Worm (Caenorhabditis elegans) whole organism, midembryonic: ENCODE measurements around the gene F54F7.14.

Experiments
- T22C8.4 ChIP-seq: fragments of 200-800 bp; sonication (Bioruptor generic); IDR thresholded peaks from 2 replicates; pipeline ENCODE4 v1.3.6; 2022; ENCODE audit warnings: missing genetic modification characterization, missing compliant biosample characterization
- cog-1 ChIP-seq: sonication (generic microtip); optimal IDR thresholded peaks from 2 replicates; lab custom pipeline; 2016; ENCODE audit warnings: missing genetic modification characterization, missing compliant biosample characterization
- flt-1 ChIP-seq: fragments of 200-800 bp; sonication (Bioruptor generic); IDR thresholded peaks from 2 replicates; pipeline ENCODE4 v1.3.6; 2022; ENCODE audit warnings: missing genetic modification characterization, missing compliant biosample characterization
- klf-2 ChIP-seq: fragments of 200-800 bp; sonication (Bioruptor generic); conservative IDR thresholded peaks from 2 replicates; pipeline ENCODE4 v1.3.6; 2022; ENCODE audit warnings: missing genetic modification reagents, missing genetic modification characterization, missing compliant biosample characterization
- med-1 ChIP-seq: sonication (generic microtip); optimal IDR thresholded peaks from 2 replicates; lab custom pipeline; 2017; ENCODE audit warnings: missing genetic modification characterization, mild to moderate bottlenecking, missing compliant biosample characterization, antibody characterized with exemption, missing genetic modification reagents; ENCODE audit not compliant: insufficient read depth
- ref-1 ChIP-seq: fragments of 200-800 bp; sonication (Bioruptor generic); conservative IDR thresholded peaks from 2 replicates; pipeline ENCODE4 v1.3.6; 2022; ENCODE audit warnings: missing genetic modification reagents, missing genetic modification characterization, missing compliant biosample characterization
- tab-1 ChIP-seq: fragments of 200-800 bp; sonication (Bioruptor generic); IDR thresholded peaks from 2 replicates; pipeline ENCODE4 v1.3.6; 2022; ENCODE audit warnings: missing genetic modification characterization, missing compliant biosample characterization
- ztf-23 ChIP-seq: fragments of 200-800 bp; sonication (Bioruptor generic); IDR thresholded peaks from 2 replicates; pipeline ENCODE4 v1.3.6; 2022; ENCODE audit warnings: missing genetic modification reagents, missing genetic modification characterization, missing compliant biosample characterization
- ztf-29 ChIP-seq: fragments of 200-800 bp; sonication (Bioruptor generic); IDR thresholded peaks from 2 replicates; pipeline ENCODE4 v1.3.6; 2022; ENCODE audit warnings: missing genetic modification reagents, missing genetic modification characterization, missing compliant biosample characterization

Gene F54F7.14

ce11 chrX:11850572-11850971 is at the start of gene F54F7.14:
Gene F54F7.14, plus strand, starts transcription at chrX:11850872.
- TF ChIP-seq klf-2 (GFP tag; lab: Robert Waterston, UW) (no peak), cog-1 (tag; lab: Kevin White, UChicago) (no peak), ztf-29 (no peak), ref-1 (GFP tag; lab: Robert Waterston, UW) (no peak), ztf-23 (GFP tag; lab: Robert Waterston, UW) (no peak), T22C8.4 (GFP tag; lab: Robert Waterston, UW) (no peak), med-1 (GFP tag; lab: Kevin White, UChicago) (no peak), tab-1 (GFP tag; lab: Robert Waterston, UW) (no peak), flt-1 (GFP tag; lab: Robert Waterston, UW) (no peak)

DNA sequence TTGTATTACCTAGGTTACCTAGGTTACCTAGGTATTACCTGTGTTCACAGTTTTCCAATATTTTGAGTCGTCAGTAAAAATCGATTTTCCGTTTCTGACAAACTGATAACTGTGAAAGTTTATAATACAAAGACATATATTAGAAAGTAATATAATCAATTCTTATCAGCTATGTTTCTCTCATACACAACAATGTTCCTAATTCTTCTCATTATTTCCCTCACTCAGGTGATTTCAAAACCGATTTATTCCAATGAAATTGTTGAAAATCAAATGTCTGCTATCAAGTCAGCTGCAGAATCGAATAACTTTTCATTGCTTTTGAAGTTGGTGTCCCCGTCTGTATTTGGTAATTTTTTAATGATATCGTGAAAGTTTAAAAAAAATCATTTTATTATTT is 46.6 kb upstream of the F54F7.14 start, which contains the start of gene C34E11.4:
TSS of gene C34E11.4 (plus strand) at position 154 of the 400 bp plus-strand sequence.
- TF ChIP-seq flt-1 (GFP tag; lab: Robert Waterston, UW) (no peak), med-1 (GFP tag; lab: Kevin White, UChicago) (no peak), cog-1 (tag; lab: Kevin White, UChicago) (no peak), tab-1 (GFP tag; lab: Robert Waterston, UW) (no peak), ref-1 (GFP tag; lab: Robert Waterston, UW) (no peak)

DNA sequence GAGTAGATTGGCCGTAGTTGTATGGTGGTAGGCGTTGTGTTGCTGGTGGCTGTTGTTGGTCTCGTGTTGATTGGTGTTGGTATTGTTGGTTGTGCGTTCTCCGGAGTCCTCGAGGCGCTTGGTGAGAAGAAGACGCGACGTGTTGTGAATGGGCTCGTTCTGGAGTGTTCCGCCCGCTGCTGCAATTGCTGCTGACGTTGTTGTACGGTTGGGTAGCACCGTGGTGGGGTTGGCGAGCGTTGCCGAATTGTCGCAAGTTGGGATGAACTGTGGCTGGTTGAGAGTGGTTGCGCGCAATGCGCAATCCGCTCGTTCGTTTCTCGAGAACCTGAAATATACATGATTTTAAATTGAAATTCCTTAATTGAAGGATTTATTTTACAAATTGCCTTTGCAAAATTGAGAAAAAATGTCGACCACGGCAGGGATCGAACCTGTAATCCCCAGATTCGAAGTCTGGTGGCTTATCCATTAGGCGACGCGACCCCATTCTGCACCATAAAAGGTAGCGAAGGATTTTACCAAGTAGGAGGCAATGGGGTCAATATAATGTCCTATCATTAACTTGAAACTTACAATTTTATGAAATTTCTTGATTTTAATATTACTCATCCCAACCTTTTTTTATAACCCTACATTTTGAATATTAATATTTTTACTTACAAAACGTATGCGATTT is 44.4 kb upstream of the F54F7.14 start:
- TF ChIP-seq ztf-23 (GFP tag; lab: Robert Waterston, UW) (no peak), T22C8.4 (GFP tag; lab: Robert Waterston, UW) (no peak), ref-1 (GFP tag; lab: Robert Waterston, UW) (no peak), med-1 (GFP tag; lab: Kevin White, UChicago) (no peak)

DNA sequence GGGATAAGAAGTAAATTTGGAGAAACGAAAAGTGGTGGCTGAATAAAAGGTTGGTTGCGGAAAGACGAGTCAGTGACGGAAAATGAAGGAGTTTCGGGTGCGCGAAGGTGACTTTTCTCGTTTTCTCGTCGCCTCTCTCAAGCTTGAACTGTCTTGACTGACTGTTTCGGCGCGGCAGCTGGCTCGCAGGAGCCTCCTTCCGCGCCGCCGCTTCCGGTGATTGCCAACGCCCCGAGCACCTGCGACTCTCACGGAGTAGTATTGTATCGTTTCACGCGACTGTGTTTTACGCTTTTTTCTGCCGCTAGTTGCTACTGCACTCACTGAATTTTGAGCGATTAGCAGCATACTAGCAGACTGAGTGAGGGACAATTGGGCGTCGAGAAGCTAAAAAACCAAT is 36.0 kb upstream of the F54F7.14 start, which contains the start of gene C34E11.2:
TSS of gene C34E11.2 (minus strand) at position 84 of the 400 bp plus-strand sequence.
- TF ChIP-seq med-1 (GFP tag; lab: Kevin White, UChicago), result no peak
- TF ChIP-seq tab-1 (GFP tag; lab: Robert Waterston, UW), result no peak
- TF ChIP-seq T22C8.4 (GFP tag; lab: Robert Waterston, UW), result no peak
- no peak for TF ChIP-seq ztf-29
- no peak for TF ChIP-seq ztf-23 (GFP tag; lab: Robert Waterston, UW)
- TF ChIP-seq cog-1 (tag; lab: Kevin White, UChicago), result no peak
- TF ChIP-seq ref-1 (GFP tag; lab: Robert Waterston, UW), result no peak
- no peak for TF ChIP-seq flt-1 (GFP tag; lab: Robert Waterston, UW)
- no peak for TF ChIP-seq klf-2 (GFP tag; lab: Robert Waterston, UW)

ce11 chrX:11816825-11817224 is 33.8 kb upstream of the F54F7.14 start:
- TF ChIP-seq ztf-29 (no peak), ztf-23 (GFP tag; lab: Robert Waterston, UW) (no peak), med-1 (GFP tag; lab: Kevin White, UChicago) (no peak), tab-1 (GFP tag; lab: Robert Waterston, UW) (no peak), flt-1 (GFP tag; lab: Robert Waterston, UW) (no peak), cog-1 (tag; lab: Kevin White, UChicago) (no peak), ref-1 (GFP tag; lab: Robert Waterston, UW) (no peak), klf-2 (GFP tag; lab: Robert Waterston, UW) (no peak), T22C8.4 (GFP tag; lab: Robert Waterston, UW) (no peak)

DNA sequence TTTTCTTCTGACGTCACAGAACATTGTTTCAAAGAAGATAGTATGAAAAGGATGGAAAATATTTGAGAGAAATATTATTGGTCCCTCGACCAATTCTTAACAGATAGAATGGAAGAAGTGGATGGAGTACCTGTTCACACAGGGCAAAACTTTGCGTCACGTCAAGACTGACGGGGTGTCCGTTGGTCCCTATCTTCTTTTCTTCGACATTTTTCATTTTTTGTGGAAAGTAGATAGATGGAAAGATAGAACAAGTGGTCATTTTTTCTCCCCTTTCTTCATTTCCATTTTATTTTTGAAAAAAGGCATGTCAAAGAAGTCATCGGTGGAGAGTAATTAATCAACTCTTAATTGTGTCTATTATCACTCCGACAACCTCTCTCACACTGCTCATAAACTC is 32.0 kb upstream of the F54F7.14 start:
- TF ChIP-seq T22C8.4 (GFP tag; lab: Robert Waterston, UW) (no peak), klf-2 (GFP tag; lab: Robert Waterston, UW) (no peak), tab-1 (GFP tag; lab: Robert Waterston, UW) (no peak), cog-1 (tag; lab: Kevin White, UChicago) (no peak), ztf-29 (no peak), med-1 (GFP tag; lab: Kevin White, UChicago) (no peak), flt-1 (GFP tag; lab: Robert Waterston, UW) (no peak), ref-1 (GFP tag; lab: Robert Waterston, UW) (no peak), ztf-23 (GFP tag; lab: Robert Waterston, UW) (no peak)

DNA sequence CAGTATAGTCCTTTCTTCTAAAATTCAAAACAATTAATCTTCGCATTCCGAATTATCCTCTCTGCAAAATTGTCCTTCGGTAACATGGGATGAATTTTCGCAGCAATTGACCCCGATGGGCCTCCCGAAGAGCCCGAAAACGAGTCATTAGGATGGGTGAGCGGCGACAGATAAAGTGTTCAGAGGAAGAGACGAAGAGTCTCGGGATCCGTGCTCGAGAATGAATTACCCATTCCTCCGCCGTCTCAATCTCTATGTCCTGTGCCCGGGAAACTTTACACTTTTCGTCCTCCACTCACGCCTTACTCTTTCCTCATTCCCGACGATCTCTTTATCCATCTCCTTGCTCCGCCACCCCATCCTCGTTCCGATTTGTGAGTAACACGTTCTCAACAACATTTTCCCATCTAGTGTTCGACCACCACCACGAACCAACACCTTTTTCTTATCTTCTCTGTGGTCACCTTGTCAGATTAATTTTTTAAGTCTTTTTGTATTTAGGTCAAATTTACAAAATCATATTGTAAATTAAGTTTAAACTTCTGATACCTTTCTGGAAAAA is 29.4 kb upstream of the F54F7.14 start:
- no peak for TF ChIP-seq ref-1 (GFP tag; lab: Robert Waterston, UW)
- no peak for TF ChIP-seq T22C8.4 (GFP tag; lab: Robert Waterston, UW)
- TF ChIP-seq klf-2 (GFP tag; lab: Robert Waterston, UW), result no peak
- no peak for TF ChIP-seq cog-1 (tag; lab: Kevin White, UChicago)
- TF ChIP-seq tab-1 (GFP tag; lab: Robert Waterston, UW), result no peak
- TF ChIP-seq ztf-23 (GFP tag; lab: Robert Waterston, UW), result no peak

DNA sequence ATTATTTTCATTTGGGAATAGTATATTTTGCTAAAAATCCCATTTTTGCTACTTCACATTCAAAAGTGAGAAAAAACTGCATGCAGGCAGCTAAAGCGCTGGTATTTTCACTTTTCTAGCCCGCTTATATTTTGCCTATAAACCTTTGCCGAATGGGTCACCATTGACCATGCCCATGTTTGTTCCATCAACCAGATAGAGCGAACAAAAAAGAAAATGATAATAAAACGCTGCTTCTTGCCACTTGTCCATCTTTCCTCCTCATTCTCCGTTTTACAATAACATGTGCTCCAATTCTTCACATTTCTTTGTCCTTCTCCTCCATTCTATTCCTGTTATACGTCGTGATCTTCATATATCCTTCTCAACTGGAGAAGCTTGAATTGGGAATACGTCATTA is 27.0 kb upstream of the F54F7.14 start, which contains the start of gene tag-241:
TSS of gene tag-241 (plus strand) at position 301 of the 400 bp plus-strand sequence.
- TF ChIP-seq T22C8.4 (GFP tag; lab: Robert Waterston, UW), result no peak
- TF ChIP-seq klf-2 (GFP tag; lab: Robert Waterston, UW), result no peak
- TF ChIP-seq flt-1 (GFP tag; lab: Robert Waterston, UW), result no peak
- TF ChIP-seq tab-1 (GFP tag; lab: Robert Waterston, UW), result no peak
- no peak for TF ChIP-seq ztf-23 (GFP tag; lab: Robert Waterston, UW)
- TF ChIP-seq ztf-29, result no peak
- TF ChIP-seq ref-1 (GFP tag; lab: Robert Waterston, UW), result no peak
- TF ChIP-seq med-1 (GFP tag; lab: Kevin White, UChicago), result no peak
- no peak for TF ChIP-seq cog-1 (tag; lab: Kevin White, UChicago)

DNA sequence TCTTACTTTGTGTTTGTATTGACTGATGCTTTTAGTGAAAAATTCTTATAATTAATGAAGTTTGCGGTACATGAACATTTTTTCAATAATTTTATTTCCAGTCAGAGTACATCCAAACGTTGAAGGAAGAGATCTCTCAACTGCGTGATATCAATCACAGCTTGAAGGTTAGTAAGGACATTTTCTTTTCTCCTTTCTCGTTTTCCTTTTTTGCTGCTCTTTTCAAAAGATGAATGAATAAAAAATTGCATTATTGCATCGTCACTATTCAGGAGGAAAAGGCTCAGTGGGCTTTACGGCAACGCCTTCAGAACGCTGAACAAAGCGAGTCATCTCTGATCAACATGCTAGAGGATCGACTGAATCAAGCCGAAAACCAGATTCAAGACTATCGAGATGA is 23.8 kb upstream of the F54F7.14 start:
- TF ChIP-seq ztf-23 (GFP tag; lab: Robert Waterston, UW) (no peak), T22C8.4 (GFP tag; lab: Robert Waterston, UW) (no peak), cog-1 (tag; lab: Kevin White, UChicago) (no peak), tab-1 (GFP tag; lab: Robert Waterston, UW) (no peak), med-1 (GFP tag; lab: Kevin White, UChicago) (no peak), flt-1 (GFP tag; lab: Robert Waterston, UW) (no peak), ref-1 (GFP tag; lab: Robert Waterston, UW) (no peak), ztf-29 (no peak), klf-2 (GFP tag; lab: Robert Waterston, UW) (no peak)
